Worm (Caenorhabditis elegans) whole organism, L1 larva: ENCODE results near the gene Y49E10.30.
A peak's percentile ranks its signal among the peaks of the same experiment; 100 is the strongest.

Experiments used
- C34B4.2 ChIP-seq: sonication (generic microtip); optimal IDR thresholded peaks from 2 replicates; lab custom pipeline; 2017; ENCODE audit warnings: mild to moderate bottlenecking, missing genetic modification characterization, missing compliant biosample characterization
- aha-1 ChIP-seq: fragments of 150-350 bp; optimal IDR thresholded peaks from 2 replicates; lab custom pipeline; 2014; ENCODE audit warnings: missing biosample characterization, missing genetic modification characterization
- alr-1 ChIP-seq: fragments of 200-800 bp; sonication (Bioruptor generic); optimal IDR thresholded peaks from 2 replicates; lab custom pipeline; 2018; ENCODE audit warnings: borderline replicate concordance, mild to moderate bottlenecking, missing genetic modification characterization, missing compliant biosample characterization
- aly-2 ChIP-seq: fragments of 150-350 bp; optimal IDR thresholded peaks from 2 replicates; lab custom pipeline; 2014; ENCODE audit warnings: missing biosample characterization, missing genetic modification characterization
- ama-1 ChIP-seq: fragments of 150-350 bp; optimal IDR thresholded peaks from 2 replicates; lab custom pipeline; 2014
- blmp-1 ChIP-seq: fragments of 150-350 bp; optimal IDR thresholded peaks from 2 replicates; lab custom pipeline; 2014; ENCODE audit warnings: missing biosample characterization, missing genetic modification characterization
- ceh-82 ChIP-seq, 3 experiments: fragments of 150-350 bp in 1 of 3; sonication (generic microtip) in 2 of 3; optimal IDR thresholded peaks; 2 replicates each; lab custom pipeline; 2014 to 2017; ENCODE audit warnings: missing biosample characterization in 3 of 3, missing genetic modification characterization in 3 of 3
- ceh-88 ChIP-seq: fragments of 200-800 bp; sonication (Bioruptor generic); IDR thresholded peaks from 2 replicates; pipeline ENCODE4 v1.3.6; 2022; ENCODE audit warnings: missing genetic modification characterization, missing compliant biosample characterization
- ceh-90 ChIP-seq: sonication (generic microtip); optimal IDR thresholded peaks from 2 replicates; lab custom pipeline; 2016; ENCODE audit warnings: missing genetic modification characterization, missing compliant biosample characterization
- efl-1 ChIP-seq, 4 experiments: fragments of 150-350 bp; optimal IDR thresholded peaks in 3 of 4; peaks in 1 of 4; 1 replicate in 1 of 4; 2 replicates in 3 of 4; lab custom pipeline; 2014; ENCODE audit warnings: missing biosample characterization in 2 of 4, missing genetic modification characterization in 2 of 4, missing genetic modification reagents in 2 of 4
- egl-13 ChIP-seq: sonication (generic microtip); optimal IDR thresholded peaks from 2 replicates; lab custom pipeline; 2016; ENCODE audit warnings: missing genotype, missing genetic modification reagents, missing genetic modification characterization, missing compliant biosample characterization
- egl-27 ChIP-seq, 2 experiments: fragments of 150-350 bp in 1 of 2; sonication (generic microtip); optimal IDR thresholded peaks; 3 replicates each; lab custom pipeline; 2017 to 2018; ENCODE audit warnings: missing biosample characterization in 2 of 2, missing genetic modification characterization in 2 of 2, missing genetic modification reagents in 2 of 2
- elt-2 ChIP-seq: sonication (generic microtip); optimal IDR thresholded peaks from 2 replicates; lab custom pipeline; 2016; ENCODE audit warnings: missing genetic modification characterization, mild to moderate bottlenecking, inconsistent platforms, missing compliant biosample characterization, missing genetic modification reagents
- elt-3 ChIP-seq, 6 experiments: fragments of 150-350 bp in 1 of 6; sonication (generic microtip); optimal IDR thresholded peaks; 2 replicates each; lab custom pipeline; 2017 to 2018; ENCODE audit warnings: missing biosample characterization in 6 of 6, missing genetic modification characterization in 6 of 6, inconsistent platforms in 1 of 6
- fkh-10 ChIP-seq: sonication (generic microtip); optimal IDR thresholded peaks from 2 replicates; lab custom pipeline; 2017; ENCODE audit warnings: missing biosample characterization, missing genetic modification reagents, missing genetic modification characterization
- hlh-17 ChIP-seq: fragments of 200-800 bp; sonication (Bioruptor generic); optimal IDR thresholded peaks from 2 replicates; lab custom pipeline; 2018; ENCODE audit warnings: missing genetic modification characterization, mild to moderate bottlenecking, missing compliant biosample characterization, moderate library complexity, borderline replicate concordance
- isw-1 ChIP-seq: fragments of 200-800 bp; sonication (Bioruptor generic); IDR thresholded peaks from 2 replicates; pipeline ENCODE4 v1.3.6; 2022; ENCODE audit warnings: missing genetic modification characterization, missing compliant biosample characterization
- jun-1 ChIP-seq: fragments of 150-350 bp; optimal IDR thresholded peaks from 2 replicates; lab custom pipeline; 2014; ENCODE audit warnings: missing biosample characterization, missing genetic modification reagents, missing genetic modification characterization
- lin-14 ChIP-seq: fragments of 200-800 bp; sonication (Bioruptor generic); optimal IDR thresholded peaks from 2 replicates; lab custom pipeline; 2018; ENCODE audit warnings: mild to moderate bottlenecking, missing genetic modification characterization, moderate library complexity, missing compliant biosample characterization
- lin-35 ChIP-seq, 2 experiments: fragments of 150-350 bp; optimal IDR thresholded peaks; 2 replicates each; lab custom pipeline; 2014; ENCODE audit warnings: missing biosample characterization in 2 of 2, missing genetic modification characterization in 2 of 2, missing genetic modification reagents in 2 of 2
- lsy-2 ChIP-seq, 2 experiments: fragments of 150-350 bp; optimal IDR thresholded peaks; 2 replicates each; lab custom pipeline; 2014; ENCODE audit warnings: missing biosample characterization in 2 of 2, missing genetic modification characterization in 2 of 2
- mab-9 ChIP-seq: fragments of 200-800 bp; sonication (Bioruptor generic); IDR thresholded peaks from 2 replicates; pipeline ENCODE4 v1.3.6; 2022; ENCODE audit warnings: missing genetic modification reagents, missing genetic modification characterization, missing compliant biosample characterization
- mef-2 ChIP-seq: fragments of 150-350 bp; optimal IDR thresholded peaks from 2 replicates; lab custom pipeline; 2014; ENCODE audit warnings: missing biosample characterization, missing genetic modification characterization
- mep-1 ChIP-seq: fragments of 150-350 bp; optimal IDR thresholded peaks from 2 replicates; lab custom pipeline; 2014; ENCODE audit warnings: missing biosample characterization, missing genetic modification characterization
- nhr-20 ChIP-seq: sonication (generic microtip); optimal IDR thresholded peaks from 2 replicates; lab custom pipeline; 2016; ENCODE audit warnings: mild to moderate bottlenecking, missing genetic modification characterization, missing compliant biosample characterization
- nhr-237 ChIP-seq: fragments of 150-350 bp; optimal IDR thresholded peaks from 2 replicates; lab custom pipeline; 2014; ENCODE audit warnings: missing biosample characterization, missing genetic modification characterization
- nhr-28 ChIP-seq: fragments of 150-350 bp; optimal IDR thresholded peaks from 2 replicates; lab custom pipeline; 2014; ENCODE audit warnings: missing biosample characterization, missing genetic modification characterization
- nhr-77 ChIP-seq: fragments of 150-350 bp; optimal IDR thresholded peaks from 2 replicates; lab custom pipeline; 2014; ENCODE audit warnings: missing biosample characterization, missing genetic modification characterization
- nhr-84 ChIP-seq: sonication (generic microtip); optimal IDR thresholded peaks from 2 replicates; lab custom pipeline; 2017; ENCODE audit warnings: missing biosample characterization, missing genetic modification characterization
- nhr-85 ChIP-seq: sonication (generic microtip); peaks from one replicate; lab custom pipeline; 2016; ENCODE audit warnings: missing genetic modification characterization, inconsistent platforms, missing compliant biosample characterization
- nhr-90 ChIP-seq: sonication (generic microtip); optimal IDR thresholded peaks from 2 replicates; lab custom pipeline; 2016; ENCODE audit warnings: mild to moderate bottlenecking, missing genetic modification characterization, missing compliant biosample characterization; ENCODE audit not compliant: poor library complexity
- pqm-1 ChIP-seq: sonication (generic microtip); optimal IDR thresholded peaks from 3 replicates; lab custom pipeline; 2017; ENCODE audit warnings: missing biosample characterization, missing genetic modification characterization
- rnt-1 ChIP-seq: sonication (generic microtip); optimal IDR thresholded peaks from 2 replicates; lab custom pipeline; 2016; ENCODE audit warnings: mild to moderate bottlenecking, missing genetic modification characterization, moderate library complexity, missing compliant biosample characterization
- skn-1 ChIP-seq: fragments of 150-350 bp; optimal IDR thresholded peaks from 2 replicates; lab custom pipeline; 2014; ENCODE audit warnings: missing biosample characterization, missing genetic modification characterization
- sox-4 ChIP-seq: sonication (generic microtip); optimal IDR thresholded peaks from 2 replicates; lab custom pipeline; 2016; ENCODE audit warnings: missing genetic modification characterization, missing compliant biosample characterization
- sptf-1 ChIP-seq: fragments of 150-350 bp; optimal IDR thresholded peaks from 2 replicates; lab custom pipeline; 2014; ENCODE audit warnings: missing biosample characterization, missing genetic modification characterization
- sup-37 ChIP-seq: fragments of 200-800 bp; sonication (Bioruptor generic); optimal IDR thresholded peaks from 2 replicates; lab custom pipeline; 2018; ENCODE audit warnings: mild to moderate bottlenecking, missing genetic modification characterization, missing compliant biosample characterization
- swsn-7 ChIP-seq: sonication (generic microtip); optimal IDR thresholded peaks from 2 replicates; lab custom pipeline; 2016; ENCODE audit warnings: missing genetic modification characterization, missing compliant biosample characterization
- tlp-1 ChIP-seq: fragments of 150-350 bp; optimal IDR thresholded peaks from 2 replicates; lab custom pipeline; 2014; ENCODE audit warnings: missing biosample characterization, missing genetic modification characterization
- unc-130 ChIP-seq: fragments of 150-350 bp; optimal IDR thresholded peaks from 2 replicates; lab custom pipeline; 2017; ENCODE audit warnings: missing biosample characterization, missing genetic modification characterization, inconsistent platforms
- unc-30 ChIP-seq: sonication (generic microtip); optimal IDR thresholded peaks from 2 replicates; lab custom pipeline; 2017; ENCODE audit warnings: missing biosample characterization, missing genetic modification characterization
- unc-62 ChIP-seq: fragments of 150-350 bp; optimal IDR thresholded peaks from 2 replicates; lab custom pipeline; 2014; ENCODE audit warnings: missing biosample characterization, missing genetic modification reagents, missing genetic modification characterization
- xbp-1 ChIP-seq: sonication (generic microtip); optimal IDR thresholded peaks from 2 replicates; lab custom pipeline; 2016; ENCODE audit warnings: missing genetic modification characterization, missing compliant biosample characterization
- ztf-11 ChIP-seq, 2 experiments: sonication (generic microtip); optimal IDR thresholded peaks; 2 replicates each; lab custom pipeline; 2016 to 2017; ENCODE audit warnings: missing genetic modification characterization in 2 of 2, missing biosample characterization in 1 of 2, missing compliant biosample characterization in 1 of 2
- ztf-4 ChIP-seq: fragments of 150-350 bp; optimal IDR thresholded peaks from 2 replicates; lab custom pipeline; 2014; ENCODE audit warnings: missing biosample characterization, missing genetic modification characterization

Y49E10.30 gene

ce11 chrIII:12366989-12367557 lies 19.6 kb upstream of the Y49E10.30 start, which contains the start of gene Y75B8A.33:
TSS of gene Y75B8A.33 (minus strand) at chrIII:12367373.
- no peak for TF ChIP-seq sup-37 (GFP tag; lab: Kevin White, UChicago)
- TF ChIP-seq unc-130 (tag; lab: Kevin White, UChicago) = no peak
- peak; percentile 61 for TF ChIP-seq ama-1 (lab: Kevin White, UChicago)
- TF ChIP-seq nhr-84 = no peak
- peak; percentile 45 for TF ChIP-seq ztf-4 (tag; lab: Kevin White, UChicago)
- TF ChIP-seq efl-1 (optimal IDR thresholded peaks at IDR 0.05; lab: Kevin White, UChicago) = no peak
- peak in 1 of 2 experiments; percentile 60 for TF ChIP-seq efl-1 (GFP tag; optimal IDR thresholded peaks at IDR 0.05 in 1 of 2; lab: Kevin White, UChicago)
- TF ChIP-seq sox-4 (tag; lab: Kevin White, UChicago) = no peak
- TF ChIP-seq lsy-2 (tag; optimal IDR thresholded peaks at IDR 0.05; lab: Kevin White, UChicago) = peak in 1 of 2 experiments; percentile 1

ce11 chrIII:12367891-12368290 lies 18.8 kb upstream of the Y49E10.30 start:
- TF ChIP-seq blmp-1 (tag; lab: Kevin White, UChicago) (no peak), efl-1 (optimal IDR thresholded peaks at IDR 0.05; lab: Kevin White, UChicago) (no peak), efl-1 (GFP tag; optimal IDR thresholded peaks at IDR 0.05 in 1 of 2; lab: Kevin White, UChicago) (peak in 1 of 2 experiments; percentile 91)

ce11 chrIII:12368462-12369306 lies 18.0 kb upstream of the Y49E10.30 start, which contains the start of gene his-72:
TSS of gene his-72 (minus strand) at chrIII:12369050.
- TF ChIP-seq C34B4.2 (tag; lab: Kevin White, UChicago) (no peak), sptf-1 (no peak), nhr-20 (tag; lab: Kevin White, UChicago) (peak; percentile 41), aha-1 (tag; lab: Kevin White, UChicago) (no peak), lsy-2 (tag; optimal IDR thresholded peaks at IDR 0.05; lab: Kevin White, UChicago) (peak; percentile 47 to 53), nhr-90 (peak; percentile 29), fkh-10 (GFP tag; lab: Kevin White, UChicago) (no peak), unc-30 (tag; lab: Kevin White, UChicago) (no peak), isw-1 (GFP tag; lab: Robert Waterston, UW) (peak; percentile 36), unc-130 (tag; lab: Kevin White, UChicago) (peak; percentile 23), mef-2 (no peak), nhr-85 (tag; lab: Kevin White, UChicago) (peak; percentile 80), mab-9 (GFP tag; lab: Robert Waterston, UW) (0 out of 2 replicates have a peak, but pooled peaks have one; percentile 33), ceh-88 (0 out of 2 replicates have a peak, but pooled peaks have one; percentile 17), unc-62 (GFP tag; lab: Kevin White, UChicago) (no peak), lin-14 (GFP tag; lab: Kevin White, UChicago) (peak; percentile 85), rnt-1 (tag; lab: Kevin White, UChicago) (peak; percentile 51), elt-3 (tag; optimal IDR thresholded peaks at IDR 0.05; lab: Kevin White, UChicago) (peak in 1 of 6 experiments; percentile 2), egl-27 (tag; optimal IDR thresholded peaks at IDR 0.05; lab: Kevin White, UChicago) (no peak), jun-1 (tag; lab: Kevin White, UChicago) (peak; percentile 6), nhr-84 (no peak), skn-1 (tag; lab: Kevin White, UChicago) (no peak), egl-13 (peak; percentile 25), mep-1 (tag; lab: Kevin White, UChicago) (peak; percentile 40), aly-2 (no peak), hlh-17 (no peak), ztf-11 (tag; optimal IDR thresholded peaks at IDR 0.05; lab: Kevin White, UChicago) (peak in 1 of 2 experiments; percentile 60), nhr-28 (tag; lab: Kevin White, UChicago) (no peak), nhr-237 (tag; lab: Kevin White, UChicago) (no peak), swsn-7 (tag; lab: Kevin White, UChicago) (peak; percentile 40), nhr-77 (tag; lab: Kevin White, UChicago) (no peak), pqm-1 (tag; lab: Kevin White, UChicago) (no peak), ceh-90 (tag; lab: Kevin White, UChicago) (no peak), alr-1 (tag; lab: Kevin White, UChicago) (no peak), xbp-1 (tag; lab: Kevin White, UChicago) (peak; percentile 29), elt-2 (tag; lab: Kevin White, UChicago) (peak; percentile 31), lin-35 (GFP tag; optimal IDR thresholded peaks at IDR 0.05; lab: Kevin White, UChicago) (peak; percentile 46 to 63), ceh-82 (tag; optimal IDR thresholded peaks at IDR 0.05; lab: Kevin White, UChicago) (peak in 2 of 3 experiments; percentile 56 to 75), tlp-1 (tag; lab: Kevin White, UChicago) (no peak)
